Worm (Caenorhabditis elegans): ENCODE results near the gene ttr-31.

ttr-31 gene

DNA sequence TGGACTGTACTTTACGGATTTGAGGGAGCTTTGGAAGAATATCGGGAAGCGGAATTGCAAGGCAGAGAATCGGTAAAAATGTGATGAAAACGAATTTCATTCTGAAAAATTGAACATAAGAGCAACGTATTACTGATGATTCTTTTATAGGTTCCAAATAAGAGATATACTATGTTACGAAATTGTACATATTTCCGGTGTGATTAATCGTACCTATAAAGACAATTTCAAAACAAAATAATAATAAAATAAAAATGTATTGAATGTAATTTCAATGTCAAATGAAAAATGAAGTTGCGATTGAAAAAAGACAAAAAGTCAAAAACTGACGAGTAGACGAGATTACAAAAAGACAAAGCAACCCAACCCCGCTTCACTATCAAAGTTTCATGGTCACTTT, at the start of gene ttr-31:
Gene ttr-31 (minus strand): TSS at position 101 of the 400 bp plus-strand sequence.
- TF ChIP-seq him-1 (tag; optimal IDR thresholded peaks at IDR 0.05) (no peak), dao-5 (tag; optimal IDR thresholded peaks at IDR 0.05) (no peak), W03F9.2 (tag; optimal IDR thresholded peaks at IDR 0.05) (no peak)

DNA sequence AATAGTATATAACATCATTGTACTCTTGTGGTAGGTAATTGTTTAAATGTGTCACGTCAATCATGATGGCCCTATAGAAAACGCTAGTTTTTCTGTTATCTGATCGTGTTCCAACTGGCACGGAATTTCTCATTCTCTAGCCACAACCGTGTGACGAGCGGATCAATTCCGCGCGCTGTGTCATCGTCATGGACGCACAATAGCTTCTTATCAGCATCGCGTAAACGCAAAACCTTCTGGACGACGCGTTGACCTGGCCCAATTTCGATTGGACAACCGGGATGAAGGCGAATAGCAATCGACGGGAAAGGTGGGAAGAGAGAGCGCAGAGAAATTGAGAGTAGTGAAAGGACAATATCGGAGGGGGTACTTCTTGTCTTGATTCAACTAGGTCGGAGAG, 48.2 kb upstream of the ttr-31 start, which contains the start of gene lpr-3:
Gene lpr-3 (plus strand): TSS at position 374 of the 400 bp plus-strand sequence.
- TF ChIP-seq dao-5 (tag; optimal IDR thresholded peaks at IDR 0.05) (no peak), him-1 (tag; optimal IDR thresholded peaks at IDR 0.05) (no peak), W03F9.2 (tag; optimal IDR thresholded peaks at IDR 0.05) (no peak)

DNA sequence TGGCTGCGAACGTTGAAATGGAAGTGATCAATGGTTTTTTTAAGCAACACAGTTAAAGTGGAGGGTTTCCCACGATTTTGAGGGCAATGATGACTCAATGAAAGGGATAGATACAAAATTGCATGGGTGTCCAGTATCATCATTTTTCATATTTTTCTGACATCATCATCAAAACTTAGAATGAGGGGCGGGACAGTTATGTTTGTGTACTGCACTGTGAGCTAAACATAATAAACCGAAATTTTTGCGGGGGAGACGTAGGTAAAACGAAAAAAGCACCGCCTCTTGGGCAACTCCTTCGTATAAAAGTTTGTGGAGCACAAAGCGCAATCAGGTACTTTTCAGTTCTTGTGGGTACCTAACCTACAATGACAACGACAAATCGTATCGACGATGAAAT, 44.8 kb upstream of the ttr-31 start, which contains the start of gene C09F12.2:
Gene C09F12.2 (plus strand): TSS at position 301 of the 400 bp plus-strand sequence.
- TF ChIP-seq W03F9.2 (tag; optimal IDR thresholded peaks at IDR 0.05) (no peak), him-1 (tag; optimal IDR thresholded peaks at IDR 0.05) (no peak), dao-5 (tag; optimal IDR thresholded peaks at IDR 0.05) (no peak)

DNA sequence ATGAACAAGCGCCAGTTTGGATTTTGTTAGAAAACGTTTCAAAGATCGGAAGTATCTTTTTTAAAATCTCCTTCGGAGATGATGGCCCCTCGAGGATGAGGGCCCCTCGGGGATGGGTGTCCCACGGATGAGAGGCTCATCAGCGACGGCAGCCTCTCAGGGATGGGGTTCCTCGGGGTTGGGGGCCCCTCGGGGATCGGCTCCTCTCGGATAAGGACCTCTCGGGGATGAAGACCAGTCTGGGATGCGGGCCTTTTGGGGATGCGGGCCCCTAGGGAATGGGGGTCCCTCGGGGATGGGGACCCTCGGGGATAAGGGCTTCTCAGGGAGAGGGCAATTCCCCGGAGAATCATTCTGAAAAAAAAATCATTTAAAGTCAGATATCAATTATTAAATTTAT, 41.5 kb upstream of the ttr-31 start:
- no peak for TF ChIP-seq W03F9.2 (tag; optimal IDR thresholded peaks at IDR 0.05)
- no peak for TF ChIP-seq him-1 (tag; optimal IDR thresholded peaks at IDR 0.05)
- TF ChIP-seq dao-5 (tag; optimal IDR thresholded peaks at IDR 0.05), result no peak

DNA sequence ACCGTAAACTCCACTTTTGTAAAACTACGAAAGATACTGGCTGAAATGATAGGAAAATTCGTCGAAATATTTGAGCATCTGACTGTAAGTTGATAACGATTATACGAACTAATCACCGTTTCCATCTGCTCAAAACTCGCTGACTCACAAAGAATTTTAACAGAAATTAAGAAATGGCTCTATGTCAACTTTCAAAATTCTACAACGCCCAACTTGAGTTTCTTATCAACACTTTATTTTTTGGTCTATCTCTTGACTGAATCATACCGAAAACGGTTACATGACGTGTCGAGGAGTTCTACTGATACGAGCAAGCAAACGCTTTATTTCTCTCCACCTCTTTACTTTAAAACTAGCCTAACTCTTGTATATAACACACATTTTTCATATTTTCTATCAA, 38.3 kb upstream of the ttr-31 start, which contains the start of gene clc-1:
Gene clc-1 (plus strand): TSS at position 264 of the 400 bp plus-strand sequence.
- TF ChIP-seq him-1 (tag; optimal IDR thresholded peaks at IDR 0.05), result no peak
- TF ChIP-seq dao-5 (tag; optimal IDR thresholded peaks at IDR 0.05), result no peak
- no peak for TF ChIP-seq W03F9.2 (tag; optimal IDR thresholded peaks at IDR 0.05)

DNA sequence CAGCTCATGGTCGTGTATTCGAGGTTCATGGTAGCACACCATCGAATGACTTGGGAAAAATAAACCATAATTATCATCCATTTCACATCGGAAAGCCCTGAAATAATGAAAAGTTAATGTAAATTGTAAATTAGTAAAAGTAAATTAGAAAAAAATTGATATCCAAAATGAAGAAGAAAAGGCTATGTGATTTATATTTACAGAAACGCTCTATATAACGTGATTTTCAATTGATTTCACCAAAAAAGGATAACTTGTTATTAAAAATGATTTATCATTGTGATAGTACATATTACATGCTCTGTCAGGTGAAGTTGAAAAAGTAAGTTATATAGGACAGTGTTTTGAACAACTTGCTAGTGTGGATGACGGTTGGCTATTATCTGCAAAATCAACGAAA, 33.9 kb upstream of the ttr-31 start, which contains the start of gene C09F12.3:
Gene C09F12.3 (minus strand): TSS at position 101 of the 400 bp plus-strand sequence.
- no peak for TF ChIP-seq him-1 (tag; optimal IDR thresholded peaks at IDR 0.05)
- TF ChIP-seq dao-5 (tag; optimal IDR thresholded peaks at IDR 0.05), result no peak
- no peak for TF ChIP-seq W03F9.2 (tag; optimal IDR thresholded peaks at IDR 0.05)

DNA sequence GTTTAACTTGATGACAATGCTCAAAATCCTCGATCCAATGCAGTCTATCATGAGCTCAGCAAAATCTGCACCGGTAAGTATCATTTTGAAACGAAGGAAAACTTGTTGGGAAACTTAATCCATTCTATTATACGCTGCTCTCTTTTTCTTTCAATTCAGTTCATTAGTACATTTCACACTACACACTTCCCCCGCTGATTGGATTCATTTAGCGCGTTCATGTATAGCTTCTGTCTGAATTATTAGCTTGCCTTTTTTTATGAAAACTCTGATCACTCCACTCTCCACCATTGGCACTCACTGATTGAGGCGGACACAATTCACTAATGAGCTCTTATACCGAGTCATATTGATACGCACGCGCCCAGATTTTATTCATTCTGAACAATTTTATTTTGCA, 29.4 kb upstream of the ttr-31 start:
- TF ChIP-seq him-1 (tag; optimal IDR thresholded peaks at IDR 0.05) (no peak), W03F9.2 (tag; optimal IDR thresholded peaks at IDR 0.05) (no peak), dao-5 (tag; optimal IDR thresholded peaks at IDR 0.05) (no peak)

DNA sequence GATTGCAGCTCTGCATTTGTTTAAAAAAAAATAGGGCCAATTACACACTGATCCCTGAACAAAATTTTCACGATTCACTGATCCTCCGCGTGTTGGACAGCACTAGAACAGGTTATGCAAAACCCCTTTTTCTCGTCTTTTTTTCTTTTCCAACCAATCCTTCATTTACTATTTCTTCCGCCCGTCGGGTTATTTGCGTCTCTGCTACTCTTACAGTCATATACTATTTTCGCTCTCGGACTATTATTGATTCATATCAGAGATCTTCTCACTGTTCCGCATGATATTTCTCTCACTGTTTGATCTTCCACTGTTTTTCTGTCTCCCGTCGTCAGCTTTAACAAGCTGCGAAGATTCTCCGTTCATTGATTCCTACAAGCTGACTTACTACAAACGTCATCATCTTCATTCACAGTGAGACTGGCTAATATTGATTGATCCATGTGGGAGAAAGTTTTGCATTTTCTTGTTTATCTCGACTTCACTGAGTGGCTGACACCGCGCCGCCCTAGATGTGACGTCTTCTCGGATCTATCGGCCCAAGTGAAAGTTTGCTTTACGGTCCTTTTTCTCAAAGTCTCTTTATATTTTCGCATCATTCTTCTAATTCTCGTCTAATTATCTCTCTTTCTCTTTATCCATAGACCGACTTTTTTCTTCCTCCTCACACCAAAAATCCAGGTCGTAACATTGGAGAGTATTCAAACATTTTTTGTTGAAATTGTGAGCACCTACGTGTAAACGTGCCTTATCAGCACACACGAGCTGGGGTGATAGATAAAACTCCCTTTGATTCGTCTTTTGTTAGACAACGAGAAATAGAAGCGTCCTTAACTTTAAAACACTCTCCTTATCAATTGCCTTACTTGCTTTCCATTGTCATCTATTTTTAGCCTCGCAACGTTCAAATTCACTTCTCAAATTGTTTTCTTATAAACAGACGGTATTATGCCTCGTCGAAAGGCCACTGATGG, 27.5 kb upstream of the ttr-31 start:
- no peak for TF ChIP-seq him-1 (tag; optimal IDR thresholded peaks at IDR 0.05)
- TF ChIP-seq dao-5 (tag; optimal IDR thresholded peaks at IDR 0.05), result no peak
- no peak for TF ChIP-seq W03F9.2 (tag; optimal IDR thresholded peaks at IDR 0.05)

DNA sequence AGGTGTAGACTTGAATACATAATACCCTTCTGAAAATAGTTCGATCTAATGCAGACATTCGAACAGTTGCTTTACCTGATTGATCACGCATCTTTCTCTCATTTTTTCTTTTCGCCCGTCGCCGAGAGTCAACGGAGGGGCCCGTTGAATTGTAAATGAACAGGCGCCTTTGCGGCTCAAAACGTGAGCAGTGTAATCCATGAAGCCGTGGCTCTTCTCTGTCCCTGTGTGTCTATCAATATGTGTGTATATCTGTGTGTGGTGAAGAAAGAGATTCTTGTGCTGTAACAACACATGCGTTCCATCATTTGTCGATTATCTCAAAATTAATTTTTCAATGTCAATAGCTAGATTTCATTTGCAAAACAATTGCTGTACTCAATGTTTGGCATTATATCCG, 26.7 kb upstream of the ttr-31 start:
- no peak for TF ChIP-seq W03F9.2 (tag; optimal IDR thresholded peaks at IDR 0.05)
- TF ChIP-seq him-1 (tag; optimal IDR thresholded peaks at IDR 0.05), result no peak
- no peak for TF ChIP-seq dao-5 (tag; optimal IDR thresholded peaks at IDR 0.05)

DNA sequence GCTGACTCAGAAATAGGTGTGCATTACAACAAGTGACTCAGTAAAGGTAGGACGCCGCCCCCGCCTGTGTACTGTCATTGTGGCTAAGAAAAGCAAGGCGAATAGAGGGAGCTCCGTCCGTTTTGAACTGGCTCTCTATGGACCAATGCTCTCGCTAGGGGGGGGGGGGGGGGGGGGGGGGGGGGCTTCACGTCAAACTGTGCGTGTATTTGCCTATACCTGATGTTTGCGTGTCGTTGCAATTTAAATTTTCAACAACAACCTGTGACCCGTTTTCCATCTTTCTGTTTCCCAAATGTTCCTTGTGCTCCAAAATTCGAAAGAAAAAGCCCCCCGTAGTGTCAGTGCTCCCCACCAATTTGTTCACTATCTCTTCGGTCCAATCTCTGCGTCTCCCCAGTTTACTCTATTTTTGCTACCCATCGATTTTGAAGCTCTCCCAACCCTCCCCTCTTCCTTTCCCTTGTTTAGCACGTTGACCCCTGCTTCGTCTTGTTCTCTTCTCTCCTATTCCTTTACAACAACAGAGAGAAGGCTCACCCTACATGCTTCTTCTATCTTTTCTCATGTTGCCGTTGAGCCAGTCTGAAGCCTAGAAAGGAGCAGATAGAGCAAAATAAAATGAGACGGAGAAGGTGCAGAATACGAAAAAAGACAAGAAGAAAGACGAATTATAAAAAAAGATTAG, 25.7 kb upstream of the ttr-31 start:
- TF ChIP-seq him-1 (tag; optimal IDR thresholded peaks at IDR 0.05) (peak; percentile 54), dao-5 (tag; optimal IDR thresholded peaks at IDR 0.05) (no peak)

DNA sequence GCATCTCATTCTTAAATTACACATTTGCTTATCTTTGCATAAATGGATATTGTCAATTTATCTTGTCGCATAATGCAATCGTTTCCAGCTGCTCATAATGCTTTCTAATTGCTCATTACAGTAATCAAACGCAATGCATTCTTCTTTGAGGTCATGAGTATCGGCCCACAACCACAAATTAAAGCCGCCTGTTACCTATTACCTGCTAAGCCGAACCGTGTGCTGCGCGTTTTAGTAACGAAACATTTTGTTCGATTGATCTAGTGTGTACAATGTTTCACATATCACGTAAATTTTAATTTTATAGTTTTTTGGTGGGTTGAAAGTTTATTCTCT, 25.1 kb upstream of the ttr-31 start:
- TF ChIP-seq him-1 (tag; optimal IDR thresholded peaks at IDR 0.05) (no peak), W03F9.2 (tag; optimal IDR thresholded peaks at IDR 0.05) (no peak), dao-5 (tag; optimal IDR thresholded peaks at IDR 0.05) (no peak)

DNA sequence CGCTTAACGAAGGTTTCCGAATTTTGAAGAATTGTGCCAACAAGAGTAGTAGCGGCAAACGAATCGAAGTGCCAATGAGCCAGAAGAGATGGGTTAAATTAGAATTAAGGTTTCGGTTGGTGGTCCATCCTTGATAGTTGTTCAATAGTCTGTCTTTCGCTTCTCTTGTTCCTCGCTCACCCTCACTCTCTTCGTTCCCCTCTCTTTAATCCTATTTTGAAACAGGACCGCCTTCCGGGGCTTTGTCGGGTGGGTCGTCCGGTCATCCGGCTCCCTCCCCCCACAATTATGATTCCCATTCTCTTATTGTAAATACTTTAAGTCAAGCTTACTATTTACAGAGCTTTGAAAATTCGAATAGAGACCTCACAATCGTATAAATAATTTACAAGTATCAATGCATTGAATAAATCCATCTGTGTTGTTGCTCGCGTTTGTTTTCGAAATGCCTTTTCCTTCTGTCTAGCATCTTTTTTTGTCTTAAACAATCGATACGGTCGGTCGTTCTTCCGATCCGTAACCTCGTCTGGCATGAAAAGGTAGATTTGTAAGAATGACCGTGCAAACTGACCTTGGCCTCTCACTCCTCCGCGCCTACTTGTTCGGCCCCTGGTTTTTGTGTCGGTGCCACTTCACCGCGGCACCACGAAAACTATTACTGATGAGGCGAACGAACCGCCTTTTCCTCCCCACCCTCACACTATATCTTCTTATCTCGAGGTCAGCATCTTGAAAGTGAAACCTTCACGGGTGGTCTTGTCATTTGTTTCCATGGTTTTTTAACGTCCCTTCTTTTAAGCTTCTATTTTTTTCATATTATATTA, 24.5 kb upstream of the ttr-31 start:
- TF ChIP-seq him-1 (tag; optimal IDR thresholded peaks at IDR 0.05) (no peak), W03F9.2 (tag; optimal IDR thresholded peaks at IDR 0.05) (no peak)

DNA sequence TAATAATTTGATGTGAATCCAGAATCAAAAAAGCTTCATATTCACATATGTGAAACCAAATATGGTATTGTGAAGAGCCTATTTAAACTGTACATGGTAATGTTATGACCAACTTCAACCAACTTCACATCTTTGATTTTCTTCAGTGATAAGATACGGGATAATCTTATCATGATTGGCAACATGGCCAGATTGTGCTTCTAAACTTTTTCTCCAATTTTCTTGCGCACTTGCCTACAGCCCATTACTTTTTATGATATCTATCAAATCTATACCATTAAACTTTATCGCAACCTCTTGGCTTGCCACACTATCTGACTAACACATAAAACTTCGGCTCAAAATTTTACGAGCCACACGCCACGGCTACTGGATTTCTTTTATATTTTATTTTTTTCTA, 23.6 kb upstream of the ttr-31 start:
- TF ChIP-seq dao-5 (tag; optimal IDR thresholded peaks at IDR 0.05), result no peak
- TF ChIP-seq W03F9.2 (tag; optimal IDR thresholded peaks at IDR 0.05), result no peak
- TF ChIP-seq him-1 (tag; optimal IDR thresholded peaks at IDR 0.05), result no peak

Measured in whole organism, L4/young adult.